Fruit fly (Drosophila melanogaster) whole organism, wandering third instar larva: ENCODE data around the gene Rala.

Experiments
- Abd-B ChIP-seq: fragments of >200 bp; optimal IDR thresholded peaks from 2 replicates; lab custom pipeline; 2017; ENCODE audit warnings: missing biosample characterization, missing genetic modification characterization
- CG32264 ChIP-seq: fragments of 200-800 bp; sonication (Bioruptor generic); optimal IDR thresholded peaks from 2 replicates; lab custom pipeline; 2016; ENCODE audit warnings: missing biosample characterization, missing genetic modification characterization
- CG9705 ChIP-seq: fragments of 200-800 bp; sonication (Bioruptor generic); optimal IDR thresholded peaks from 2 replicates; lab custom pipeline; 2018; ENCODE audit warnings: missing biosample characterization, mild to moderate bottlenecking, missing genetic modification characterization
- CrebA ChIP-seq: fragments of 200-800 bp; sonication (Bioruptor generic); optimal IDR thresholded peaks from 2 replicates; lab custom pipeline; 2016; ENCODE audit warnings: missing biosample characterization, mild to moderate bottlenecking, missing genetic modification characterization, borderline replicate concordance
- Dfd ChIP-seq: fragments of >200 bp; optimal IDR thresholded peaks from 2 replicates; lab custom pipeline; 2017; ENCODE audit warnings: missing biosample characterization, missing genetic modification characterization
- Dif ChIP-seq: fragments of 200-275, 200-300 bp; sonication (Bioruptor generic); optimal IDR thresholded peaks from 2 replicates; lab custom pipeline; 2018; ENCODE audit warnings: missing biosample characterization, missing genetic modification characterization; ENCODE audit not compliant: partially characterized antibody
- GATAd ChIP-seq: sonication (Bioruptor generic); optimal IDR thresholded peaks from 2 replicates; lab custom pipeline; 2016; ENCODE audit warnings: missing biosample characterization, missing genetic modification characterization
- HLH106 ChIP-seq: fragments of 200-800 bp; optimal IDR thresholded peaks from 3 replicates; lab custom pipeline; 2019; ENCODE audit warnings: missing biosample characterization, mild to moderate bottlenecking, missing genetic modification characterization, moderate library complexity
- Hnf4 ChIP-seq: fragments of 200-800 bp; sonication (Bioruptor generic); optimal IDR thresholded peaks from 2 replicates; lab custom pipeline; 2016; ENCODE audit warnings: missing biosample characterization, mild to moderate bottlenecking, missing genetic modification characterization
- Hr78 ChIP-seq: fragments of >200 bp; optimal IDR thresholded peaks from 2 replicates; lab custom pipeline; 2017; ENCODE audit warnings: missing biosample characterization, missing genetic modification characterization
- Hr83 ChIP-seq: fragments of 200-300 bp; sonication (Bioruptor generic); optimal IDR thresholded peaks from 2 replicates; lab custom pipeline; 2016; ENCODE audit warnings: missing biosample characterization, mild to moderate bottlenecking, missing genetic modification characterization, moderate library complexity; ENCODE audit not compliant: poor library complexity, severe bottlenecking
- Jra ChIP-seq: sonication (Bioruptor generic); optimal IDR thresholded peaks from 2 replicates; lab custom pipeline; 2016; ENCODE audit warnings: missing biosample characterization, missing genetic modification characterization
- Mio ChIP-seq: sonication (Bioruptor generic); optimal IDR thresholded peaks from 2 replicates; lab custom pipeline; 2016; ENCODE audit warnings: missing biosample characterization, missing genetic modification characterization
- Myc ChIP-seq: fragments of >200 bp; optimal IDR thresholded peaks from 2 replicates; lab custom pipeline; 2017
- N ChIP-seq: fragments of >200 bp; optimal IDR thresholded peaks from 2 replicates; lab custom pipeline; 2018; ENCODE audit warnings: missing biosample characterization, missing external identifiers, missing genetic modification characterization
- OdsH ChIP-seq: fragments of 200-800 bp; sonication (Bioruptor generic); optimal IDR thresholded peaks from 2 replicates; lab custom pipeline; 2016; ENCODE audit warnings: missing biosample characterization, mild to moderate bottlenecking, missing genetic modification characterization
- Rel ChIP-seq, 2 experiments: fragments of 200-800 bp; sonication (Bioruptor generic) in 1 of 2; optimal IDR thresholded peaks; 2 replicates in 1 of 2; 3 replicates in 1 of 2; lab custom pipeline; 2016 to 2019; ENCODE audit warnings: mild to moderate bottlenecking in 2 of 2, missing biosample characterization in 2 of 2, missing genetic modification characterization in 2 of 2, moderate library complexity in 1 of 2
- Sp1 ChIP-seq: fragments of 200-800 bp; sonication (Bioruptor generic); optimal IDR thresholded peaks from 3 replicates; lab custom pipeline; 2019; ENCODE audit warnings: missing biosample characterization, mild to moderate bottlenecking, missing genetic modification characterization, moderate library complexity
- Vsx2 ChIP-seq: fragments of 200-300, 225-300 bp; sonication (Bioruptor generic); optimal IDR thresholded peaks from 2 replicates; lab custom pipeline; 2018; ENCODE audit warnings: missing biosample characterization, missing genetic modification characterization; ENCODE audit not compliant: partially characterized antibody
- br ChIP-seq: fragments of 200-800 bp; sonication (Bioruptor generic); optimal IDR thresholded peaks from 2 replicates; lab custom pipeline; 2016; ENCODE audit warnings: missing biosample characterization, missing genetic modification characterization
- brk ChIP-seq: fragments of 200-800 bp; sonication (Bioruptor generic); optimal IDR thresholded peaks from 2 replicates; lab custom pipeline; 2016; ENCODE audit warnings: missing biosample characterization, mild to moderate bottlenecking, missing genetic modification characterization
- dl ChIP-seq, 2 experiments: fragments of 175-275, 200-275 bp in 1 of 2; fragments of 200-275 bp in 1 of 2; sonication (Bioruptor generic); optimal IDR thresholded peaks; lab custom pipeline; 2018; ENCODE audit warnings: mild to moderate bottlenecking in 2 of 2, missing biosample characterization in 2 of 2, missing genetic modification characterization in 2 of 2, moderate library complexity in 2 of 2; ENCODE audit not compliant: partially characterized antibody in 2 of 2, insufficient read depth in 1 of 2
- dmrt93B ChIP-seq: fragments of 200-800 bp; sonication (Bioruptor generic); optimal IDR thresholded peaks from 2 replicates; lab custom pipeline; 2018; ENCODE audit warnings: missing biosample characterization, mild to moderate bottlenecking, missing genetic modification characterization
- dsf ChIP-seq: sonication (Bioruptor generic); optimal IDR thresholded peaks from 2 replicates; lab custom pipeline; 2016; ENCODE audit warnings: missing biosample characterization, missing genetic modification characterization, borderline replicate concordance
- ey ChIP-seq: fragments of 200-800 bp; sonication (Bioruptor generic); optimal IDR thresholded peaks from 2 replicates; lab custom pipeline; 2016; ENCODE audit warnings: missing biosample characterization, missing genetic modification characterization
- foxo ChIP-seq, 2 experiments: fragments of 200-800 bp; sonication (Bioruptor generic); optimal IDR thresholded peaks; 2 replicates in 1 of 2; 3 replicates in 1 of 2; lab custom pipeline; 2016 to 2017; ENCODE audit warnings: missing biosample characterization in 2 of 2, missing genetic modification characterization in 2 of 2
- fru ChIP-seq: fragments of 200-800 bp; sonication (Bioruptor generic); optimal IDR thresholded peaks from 3 replicates; lab custom pipeline; 2016; ENCODE audit warnings: missing biosample characterization, mild to moderate bottlenecking, missing genetic modification characterization
- h ChIP-seq: fragments of 200-800 bp; sonication (Bioruptor generic); optimal IDR thresholded peaks from 3 replicates; lab custom pipeline; 2016; ENCODE audit warnings: missing biosample characterization, mild to moderate bottlenecking, missing genetic modification characterization
- jim ChIP-seq: fragments of 175-275, 200-325 bp; sonication (Bioruptor generic); optimal IDR thresholded peaks from 2 replicates; lab custom pipeline; 2016; ENCODE audit warnings: missing biosample characterization, mild to moderate bottlenecking, missing genetic modification characterization
- lola ChIP-seq: fragments of >200 bp; optimal IDR thresholded peaks from 2 replicates; lab custom pipeline; 2017; ENCODE audit warnings: missing biosample characterization, missing genetic modification characterization
- pan ChIP-seq: fragments of >200 bp; optimal IDR thresholded peaks from 2 replicates; lab custom pipeline; 2017
- psq ChIP-seq: fragments of 200-800 bp; sonication (Bioruptor generic); optimal IDR thresholded peaks from 3 replicates; lab custom pipeline; 2017; ENCODE audit warnings: missing biosample characterization, mild to moderate bottlenecking, missing genetic modification characterization, moderate library complexity
- rgr ChIP-seq: fragments of 200-800 bp; sonication (Bioruptor generic); optimal IDR thresholded peaks from 3 replicates; lab custom pipeline; 2016; ENCODE audit warnings: missing biosample characterization, mild to moderate bottlenecking, missing genetic modification characterization
- sage ChIP-seq: fragments of 200-800 bp; sonication (Bioruptor generic); optimal IDR thresholded peaks from 2 replicates; lab custom pipeline; 2016; ENCODE audit warnings: missing biosample characterization, mild to moderate bottlenecking, missing genetic modification characterization
- sv ChIP-seq: fragments of 200-800 bp; sonication (Bioruptor generic); optimal IDR thresholded peaks from 3 replicates; lab custom pipeline; 2016; ENCODE audit warnings: missing biosample characterization, missing genetic modification characterization
- tai ChIP-seq: sonication (Bioruptor generic); optimal IDR thresholded peaks from 2 replicates; lab custom pipeline; 2016; ENCODE audit warnings: missing biosample characterization, missing genetic modification characterization
- usp ChIP-seq: fragments of >200 bp; optimal IDR thresholded peaks from 2 replicates; lab custom pipeline; 2017; ENCODE audit warnings: missing biosample characterization, missing genetic modification characterization
- woc ChIP-seq: sonication (Bioruptor generic); optimal IDR thresholded peaks from 2 replicates; lab custom pipeline; 2016; ENCODE audit warnings: missing biosample characterization, mild to moderate bottlenecking, missing genetic modification characterization

The Rala gene

dm6 chrX:3690631-3691030 lies 28.8 kb downstream of the Rala start:
- TF ChIP-seq Abd-B (GFP tag; lab: Kevin White, UChicago): no peak
- TF ChIP-seq sv (GFP tag; lab: Kevin White, UChicago): no peak
- TF ChIP-seq HLH106 (tag; lab: Kevin White, UChicago): peak; percentile 62
- TF ChIP-seq Rel (GFP tag; optimal IDR thresholded peaks at IDR 0.05; lab: Kevin White, UChicago): no peak
- no peak for TF ChIP-seq Rel (tag; optimal IDR thresholded peaks at IDR 0.05; lab: Kevin White, UChicago)
- no peak for TF ChIP-seq usp (GFP tag; lab: Kevin White, UChicago)
- no peak for TF ChIP-seq Dfd
- TF ChIP-seq Jra (GFP tag; lab: Kevin White, UChicago): no peak
- peak; percentile 26 for TF ChIP-seq dmrt93B (GFP tag; lab: Kevin White, UChicago)
- peak; percentile 19 for TF ChIP-seq OdsH
- TF ChIP-seq Hr83 (GFP tag; lab: Kevin White, UChicago): no peak
- peak; percentile 24 for TF ChIP-seq Hnf4 (GFP tag; lab: Kevin White, UChicago)
- TF ChIP-seq N (GFP tag; lab: Kevin White, UChicago): no peak
- no peak for TF ChIP-seq Dif (GFP tag; lab: Kevin White, UChicago)
- TF ChIP-seq ey (GFP tag; lab: Kevin White, UChicago): peak; percentile 62
- no peak for TF ChIP-seq lola (GFP tag; lab: Kevin White, UChicago)
- peak; percentile 64 for TF ChIP-seq fru (GFP tag; lab: Kevin White, UChicago)
- TF ChIP-seq Hr78: no peak
- no peak for TF ChIP-seq sage (GFP tag; lab: Kevin White, UChicago)
- TF ChIP-seq CrebA (GFP tag; lab: Kevin White, UChicago): no peak
- TF ChIP-seq tai (GFP tag; lab: Kevin White, UChicago): no peak
- TF ChIP-seq woc: peak; percentile 72
- peak; percentile 60 for TF ChIP-seq br
- TF ChIP-seq CG9705 (GFP tag; lab: Kevin White, UChicago): peak; percentile 36
- TF ChIP-seq GATAd (GFP tag; lab: Kevin White, UChicago): no peak
- no peak for TF ChIP-seq dl (GFP tag; optimal IDR thresholded peaks at IDR 0.05; lab: Kevin White, UChicago; ENCODE audit: insufficient read depth in 1 of 2, partially characterized antibody in 2 of 2)
- peak; percentile 49 for TF ChIP-seq Sp1 (GFP tag; lab: Kevin White, UChicago)
- peak; percentile 19 for TF ChIP-seq psq (GFP tag; lab: Kevin White, UChicago)
- no peak for TF ChIP-seq jim
- TF ChIP-seq pan (lab: Kevin White, UChicago): no peak
- TF ChIP-seq CG32264: peak; percentile 16
- TF ChIP-seq dsf: no peak
- TF ChIP-seq Myc (lab: Kevin White, UChicago): no peak
- TF ChIP-seq rgr (GFP tag; lab: Kevin White, UChicago): peak; percentile 54
- no peak for TF ChIP-seq Vsx2 (GFP tag; lab: Kevin White, UChicago)
- peak in 1 of 2 experiments; percentile 68 for TF ChIP-seq foxo (GFP tag; optimal IDR thresholded peaks at IDR 0.05; lab: Kevin White, UChicago)
- TF ChIP-seq brk (GFP tag; lab: Kevin White, UChicago): peak; percentile 35
- TF ChIP-seq h (GFP tag; lab: Kevin White, UChicago): peak; percentile 63
- TF ChIP-seq Mio: no peak

- TF ChIP-seq jim (no peak), sage (GFP tag; lab: Kevin White, UChicago) (peak; percentile 35), woc (no peak), Dfd (no peak), fru (GFP tag; lab: Kevin White, UChicago) (peak; percentile 47), brk (GFP tag; lab: Kevin White, UChicago) (no peak), rgr (GFP tag; lab: Kevin White, UChicago) (peak; percentile 34), GATAd (GFP tag; lab: Kevin White, UChicago) (no peak), HLH106 (tag; lab: Kevin White, UChicago) (no peak), CrebA (GFP tag; lab: Kevin White, UChicago) (peak; percentile 63), N (GFP tag; lab: Kevin White, UChicago) (no peak), tai (GFP tag; lab: Kevin White, UChicago) (no peak), Dif (GFP tag; lab: Kevin White, UChicago) (peak; percentile 93), Hnf4 (GFP tag; lab: Kevin White, UChicago) (no peak), Sp1 (GFP tag; lab: Kevin White, UChicago) (peak; percentile 31), Rel (GFP tag; optimal IDR thresholded peaks at IDR 0.05; lab: Kevin White, UChicago) (peak; percentile 36), Rel (tag; optimal IDR thresholded peaks at IDR 0.05; lab: Kevin White, UChicago) (peak; percentile 48), dmrt93B (GFP tag; lab: Kevin White, UChicago) (no peak), CG9705 (GFP tag; lab: Kevin White, UChicago) (no peak), dl (GFP tag; optimal IDR thresholded peaks at IDR 0.05; lab: Kevin White, UChicago; ENCODE audit: insufficient read depth in 1 of 2, partially characterized antibody in 2 of 2) (peak; percentile 88), usp (GFP tag; lab: Kevin White, UChicago) (no peak), CG32264 (peak; percentile 59), br (no peak), Hr78 (no peak), OdsH (no peak), psq (GFP tag; lab: Kevin White, UChicago) (peak; percentile 91), lola (GFP tag; lab: Kevin White, UChicago) (no peak), sv (GFP tag; lab: Kevin White, UChicago) (no peak), Myc (lab: Kevin White, UChicago) (no peak), Abd-B (GFP tag; lab: Kevin White, UChicago) (no peak), Mio (no peak), h (GFP tag; lab: Kevin White, UChicago) (peak; percentile 36), ey (GFP tag; lab: Kevin White, UChicago) (no peak), pan (lab: Kevin White, UChicago) (no peak), Hr83 (GFP tag; lab: Kevin White, UChicago) (peak; percentile 48), foxo (GFP tag; optimal IDR thresholded peaks at IDR 0.05; lab: Kevin White, UChicago) (no peak), dsf (no peak), Jra (GFP tag; lab: Kevin White, UChicago) (peak; percentile 15), Vsx2 (GFP tag; lab: Kevin White, UChicago) (peak; percentile 32)
These were observed 30.4 kb downstream of the Rala start for dm6 chrX:3689079-3689478.
